Fruit fly (Drosophila melanogaster): ENCODE data around the gene CG17272.

CG17272 gene

dm6 chr3R:20836257-20836856, 12.3 kb upstream of the CG17272 start (continued):
- TF ChIP-seq gem (tag; optimal IDR thresholded peaks at IDR 0.05) (peak; percentile 58), Oli (tag; optimal IDR thresholded peaks at IDR 0.05) (peak; percentile 38), tna (GFP tag; IDR thresholded peaks at IDR 0.05; ENCODE audit: partially characterized antibody) (no peak), Drgx (GFP tag; IDR thresholded peaks at IDR 0.05) (no peak), Taf1 (GFP tag; IDR thresholded peaks at IDR 0.05) (no peak), fd64A (GFP tag; optimal IDR thresholded peaks at IDR 0.05) (no peak), tll (GFP tag; optimal IDR thresholded peaks at IDR 0.05) (no peak), amos (GFP tag; IDR thresholded peaks at IDR 0.05; ENCODE audit: partially characterized antibody) (no peak), CG11398 (GFP tag; optimal IDR thresholded peaks at IDR 0.05) (no peak), CG3407 (GFP tag; optimal IDR thresholded peaks at IDR 0.05) (no peak), HLH54F (GFP tag; optimal IDR thresholded peaks at IDR 0.05) (no peak), CG15269 (tag; optimal IDR thresholded peaks at IDR 0.05) (peak; percentile 60), Vsx1 (GFP tag; optimal IDR thresholded peaks at IDR 0.05) (no peak), ftz-f1 (GFP tag; optimal IDR thresholded peaks at IDR 0.05) (no peak), sd (tag; optimal IDR thresholded peaks at IDR 0.05) (no peak), Lpt (GFP tag; optimal IDR thresholded peaks at IDR 0.05) (no peak), Meics (GFP tag; optimal IDR thresholded peaks at IDR 0.05) (peak; percentile 52), shn (GFP tag; optimal IDR thresholded peaks at IDR 0.05) (no peak), CG13624 (GFP tag; optimal IDR thresholded peaks at IDR 0.05) (no peak), tio (GFP tag; optimal IDR thresholded peaks at IDR 0.05) (peak; percentile 9), Doc3 (GFP tag; IDR thresholded peaks at IDR 0.05; ENCODE audit: partially characterized antibody) (no peak)

dm6 chr3R:20835531-20835930, 11.5 kb upstream of the CG17272 start:
- no peak for TF ChIP-seq CG42726 (GFP tag; IDR thresholded peaks at IDR 0.05; ENCODE audit: partially characterized antibody)
- 0 out of 3 replicates have a peak, but pooled peaks have one; percentile 11 for TF ChIP-seq row (GFP tag; IDR thresholded peaks at IDR 0.05)
- TF ChIP-seq Drgx (GFP tag; IDR thresholded peaks at IDR 0.05), result 0 out of 2 replicates have a peak, but pooled peaks have one; percentile 8
- peak; percentile 27 for TF ChIP-seq sens (GFP tag)
- TF ChIP-seq CG11695 (GFP tag; IDR thresholded peaks at IDR 0.05), result peak; percentile 11; the same call in 1 of the 3 replicates
- TF ChIP-seq Awh (GFP tag; IDR thresholded peaks at IDR 0.05), result 0 out of 2 replicates have a peak, but pooled peaks have one; percentile 12

dm6 chr3R:20834770-20835183, 10.7 kb upstream of the CG17272 start:
- peak; percentile 66 for TF ChIP-seq CG2678 (tag; optimal IDR thresholded peaks at IDR 0.05)
- no peak for TF ChIP-seq Hr39 (optimal IDR thresholded peaks at IDR 0.05)
- TF ChIP-seq D19A (tag; optimal IDR thresholded peaks at IDR 0.05), result no peak
- 0 out of 3 replicates have a peak, but pooled peaks have one; percentile 5 for TF ChIP-seq sr (GFP tag; IDR thresholded peaks at IDR 0.05)
- TF ChIP-seq Oaz (GFP tag; IDR thresholded peaks at IDR 0.05), result no peak
- peak; percentile 4 for TF ChIP-seq CG18476 (GFP tag; optimal IDR thresholded peaks at IDR 0.05)
- peak; percentile 39 for TF ChIP-seq nerfin-1 (tag; optimal IDR thresholded peaks at IDR 0.05)
- TF ChIP-seq CG9932 (GFP tag; IDR thresholded peaks at IDR 0.05), result no peak
- no peak for TF ChIP-seq inv (GFP tag; IDR thresholded peaks at IDR 0.05; ENCODE audit: partially characterized antibody)
- TF ChIP-seq Gug (GFP tag; IDR thresholded peaks at IDR 0.05), result no peak
- peak; percentile 9 for TF ChIP-seq emc (GFP tag; optimal IDR thresholded peaks at IDR 0.05)
- no peak for TF ChIP-seq CG31441 (GFP tag; IDR thresholded peaks at IDR 0.05)
- no peak for TF ChIP-seq CG14050 (GFP tag; IDR thresholded peaks at IDR 0.05)
- TF ChIP-seq CG3726 (GFP tag; IDR thresholded peaks at IDR 0.05), result no peak
- no peak for TF ChIP-seq HLHmδ (GFP tag; optimal IDR thresholded peaks at IDR 0.05)
- TF ChIP-seq sisA (GFP tag; IDR thresholded peaks at IDR 0.05), result no peak
- TF ChIP-seq gce (GFP tag; IDR thresholded peaks at IDR 0.05), result peak; percentile 64; the same call in 1 of the 3 replicates
- TF ChIP-seq ind (GFP tag; optimal IDR thresholded peaks at IDR 0.05), result no peak
- TF ChIP-seq CG12236 (GFP tag; optimal IDR thresholded peaks at IDR 0.05), result peak; percentile 6
- no peak for TF ChIP-seq Tbp (GFP tag; optimal IDR thresholded peaks at IDR 0.05)
- no peak for TF ChIP-seq dmrt11E (tag; optimal IDR thresholded peaks at IDR 0.05)
- no peak for TF ChIP-seq kni (GFP tag; optimal IDR thresholded peaks at IDR 0.05)
- TF ChIP-seq CG3281 (GFP tag; optimal IDR thresholded peaks at IDR 0.05), result peak; percentile 66
